Worm (Caenorhabditis elegans) whole organism, young adult: ENCODE results near the gene pes-10.

Experiments used
- B0035.1 ChIP-seq: sonication (generic microtip); optimal IDR thresholded peaks from 2 replicates; lab custom pipeline; 2016; ENCODE audit warnings: missing genetic modification characterization, mild to moderate bottlenecking, missing compliant biosample characterization, missing genotype, missing genetic modification reagents
- F23B12.7 ChIP-seq: sonication (generic microtip); optimal IDR thresholded peaks from 2 replicates; lab custom pipeline; 2017; ENCODE audit warnings: missing genetic modification characterization, mild to moderate bottlenecking, missing compliant biosample characterization, antibody characterized with exemption, moderate library complexity; ENCODE audit not compliant: insufficient read depth
- F49E8.2 ChIP-seq: sonication (generic microtip); optimal IDR thresholded peaks from 3 replicates; lab custom pipeline; 2017; ENCODE audit warnings: missing genetic modification characterization, mild to moderate bottlenecking, missing compliant biosample characterization, antibody characterized with exemption, moderate library complexity; ENCODE audit not compliant: insufficient read depth
- F52B5.7 ChIP-seq: sonication (generic microtip); optimal IDR thresholded peaks from 2 replicates; lab custom pipeline; 2016; ENCODE audit warnings: mild to moderate bottlenecking, missing genetic modification characterization, missing compliant biosample characterization
- F57A8.1 ChIP-seq: fragments of 200-800 bp; sonication (Bioruptor generic); optimal IDR thresholded peaks from 2 replicates; lab custom pipeline; 2018; ENCODE audit warnings: mild to moderate bottlenecking, missing genetic modification characterization, moderate library complexity, missing compliant biosample characterization
- F57C9.4 ChIP-seq: sonication (generic microtip); optimal IDR thresholded peaks from 2 replicates; lab custom pipeline; 2017; ENCODE audit warnings: mild to moderate bottlenecking, missing genetic modification characterization, missing compliant biosample characterization
- K12H6.12 ChIP-seq: fragments of 200-800 bp; sonication (Bioruptor generic); optimal IDR thresholded peaks from 2 replicates; lab custom pipeline; 2018; ENCODE audit warnings: mild to moderate bottlenecking, missing genetic modification characterization, missing compliant biosample characterization
- Y56A3A.18 ChIP-seq: fragments of 200-800 bp; sonication (Bioruptor generic); IDR thresholded peaks from 2 replicates; pipeline ENCODE4 v1.3.6; 2022; ENCODE audit warnings: missing genetic modification reagents, missing genetic modification characterization, missing compliant biosample characterization
- Y67H2A.10 ChIP-seq: fragments of 200-800 bp; sonication (Bioruptor generic); conservative IDR thresholded peaks from 2 replicates; pipeline ENCODE4 v1.3.6; 2022; ENCODE audit warnings: missing genetic modification reagents, missing genetic modification characterization, missing compliant biosample characterization
- Y79H2A.3 ChIP-seq: fragments of 200-800 bp; sonication (Bioruptor generic); conservative IDR thresholded peaks from 2 replicates; pipeline ENCODE4 v1.3.6; 2022; ENCODE audit warnings: missing genetic modification reagents, missing genetic modification characterization, missing compliant biosample characterization
- Y95B8A.8 ChIP-seq: fragments of 200-800 bp; sonication (Bioruptor generic); IDR thresholded peaks from 2 replicates; pipeline ENCODE4 v1.3.6; 2022; ENCODE audit warnings: missing genetic modification reagents, missing genetic modification characterization, missing compliant biosample characterization
- akir-1 ChIP-seq: fragments of 200-800 bp; sonication (Bioruptor generic); optimal IDR thresholded peaks from 2 replicates; lab custom pipeline; 2018; ENCODE audit warnings: mild to moderate bottlenecking, missing genetic modification characterization, moderate library complexity, missing compliant biosample characterization
- aptf-2 ChIP-seq: fragments of 200-800 bp; sonication (Bioruptor generic); conservative IDR thresholded peaks from 2 replicates; pipeline ENCODE4 v1.3.6; 2022; ENCODE audit warnings: missing genetic modification reagents, missing genetic modification characterization, missing compliant biosample characterization
- attf-3 ChIP-seq: fragments of 200-800 bp; sonication (Bioruptor generic); conservative IDR thresholded peaks from 2 replicates; pipeline ENCODE4 v1.3.6; 2022; ENCODE audit warnings: missing genetic modification reagents, missing genetic modification characterization, missing compliant biosample characterization
- attf-5 ChIP-seq: fragments of 200-800 bp; sonication (Bioruptor generic); optimal IDR thresholded peaks from 2 replicates; lab custom pipeline; 2018; ENCODE audit warnings: mild to moderate bottlenecking, missing genetic modification characterization, missing compliant biosample characterization
- bed-2 ChIP-seq: fragments of 200-800 bp; sonication (Bioruptor generic); IDR thresholded peaks from 2 replicates; pipeline ENCODE4 v1.3.6; 2022; ENCODE audit warnings: missing genetic modification reagents, missing genetic modification characterization, missing compliant biosample characterization
- ccch-3 ChIP-seq: fragments of 200-800 bp; sonication (Bioruptor generic); optimal IDR thresholded peaks from 2 replicates; lab custom pipeline; 2018; ENCODE audit warnings: mild to moderate bottlenecking, missing genetic modification characterization, missing compliant biosample characterization
- cebp-1 ChIP-seq, 2 experiments: fragments of 200-800 bp in 1 of 2; sonication (Bioruptor generic) in 1 of 2; sonication (generic microtip) in 1 of 2; IDR thresholded peaks in 1 of 2; optimal IDR thresholded peaks in 1 of 2; 2 replicates each; pipeline versions ENCODE4 v1.3.6 to Lab custom; 2017 to 2022; ENCODE audit warnings: missing compliant biosample characterization in 2 of 2, missing genetic modification characterization in 2 of 2, mild to moderate bottlenecking in 1 of 2, missing genetic modification reagents in 1 of 2, moderate library complexity in 1 of 2
- ceh-27 ChIP-seq: fragments of 200-800 bp; sonication (Bioruptor generic); optimal IDR thresholded peaks from 2 replicates; lab custom pipeline; 2018; ENCODE audit warnings: mild to moderate bottlenecking, missing genetic modification characterization, moderate library complexity, missing compliant biosample characterization
- ceh-58 ChIP-seq: fragments of 200-800 bp; sonication (Bioruptor generic); IDR thresholded peaks from 2 replicates; pipeline ENCODE4 v1.3.6; 2022; ENCODE audit warnings: missing genetic modification characterization, missing compliant biosample characterization
- ceh-91 ChIP-seq: fragments of 200-800 bp; sonication (Bioruptor generic); IDR thresholded peaks from 2 replicates; pipeline ENCODE4 v1.3.6; 2022; ENCODE audit warnings: missing genetic modification reagents, missing genetic modification characterization, missing compliant biosample characterization
- dpl-1 ChIP-seq: fragments of 150-350 bp; optimal IDR thresholded peaks from 2 replicates; lab custom pipeline; 2014; ENCODE audit warnings: missing biosample characterization, missing genetic modification reagents, missing genetic modification characterization
- ekl-4 ChIP-seq: fragments of 200-800 bp; sonication (Bioruptor generic); IDR thresholded peaks from 2 replicates; pipeline ENCODE4 v1.3.6; 2022; ENCODE audit warnings: missing genetic modification reagents, missing genetic modification characterization, missing compliant biosample characterization
- gei-17 ChIP-seq: fragments of 200-800 bp; sonication (Bioruptor generic); optimal IDR thresholded peaks from 2 replicates; lab custom pipeline; 2018; ENCODE audit warnings: mild to moderate bottlenecking, missing genetic modification characterization, missing compliant biosample characterization
- hlh-12 ChIP-seq: sonication (generic microtip); optimal IDR thresholded peaks from 2 replicates; lab custom pipeline; 2016; ENCODE audit warnings: missing genetic modification characterization, missing compliant biosample characterization
- hlh-26 ChIP-seq: fragments of 200-800 bp; sonication (Bioruptor generic); conservative IDR thresholded peaks from 2 replicates; pipeline ENCODE4 v1.3.6; 2022; ENCODE audit warnings: missing genetic modification reagents, missing genetic modification characterization, missing compliant biosample characterization
- hmg-20 ChIP-seq: fragments of 200-800 bp; sonication (Bioruptor generic); IDR thresholded peaks from 2 replicates; pipeline ENCODE4 v1.3.6; 2022; ENCODE audit warnings: missing genetic modification reagents, missing genetic modification characterization, missing compliant biosample characterization
- lag-1 ChIP-seq: fragments of 200-800 bp; sonication (Bioruptor generic); IDR thresholded peaks from 2 replicates; pipeline ENCODE4 v1.3.6; 2022; ENCODE audit warnings: missing genetic modification reagents, missing genetic modification characterization, missing compliant biosample characterization
- lin-26 ChIP-seq: fragments of 200-800 bp; sonication (Bioruptor generic); IDR thresholded peaks from 2 replicates; pipeline ENCODE4 v1.3.6; 2022; ENCODE audit warnings: missing genetic modification reagents, missing genetic modification characterization, missing compliant biosample characterization
- lin-54 ChIP-seq: fragments of 200-800 bp; sonication (Bioruptor generic); optimal IDR thresholded peaks from 2 replicates; lab custom pipeline; 2018; ENCODE audit warnings: mild to moderate bottlenecking, missing genetic modification characterization, missing compliant biosample characterization
- nfyb-1 ChIP-seq: fragments of 200-800 bp; sonication (Bioruptor generic); IDR thresholded peaks from 2 replicates; pipeline ENCODE4 v1.3.6; 2022; ENCODE audit warnings: missing genetic modification reagents, missing genetic modification characterization, missing compliant biosample characterization
- pbrm-1 ChIP-seq: fragments of 200-800 bp; sonication (Bioruptor generic); IDR thresholded peaks from 2 replicates; pipeline ENCODE4 v1.3.6; 2022; ENCODE audit warnings: missing genetic modification reagents, missing genetic modification characterization, missing compliant biosample characterization
- rcor-1 ChIP-seq: fragments of 200-800 bp; sonication (Bioruptor generic); IDR thresholded peaks from 2 replicates; pipeline ENCODE4 v1.3.6; 2022; ENCODE audit warnings: missing genetic modification reagents, missing genetic modification characterization, missing compliant biosample characterization
- rec-8 ChIP-seq, 2 experiments: sonication (generic microtip); optimal IDR thresholded peaks; 2 replicates each; lab custom pipeline; 2016; ENCODE audit warnings: mild to moderate bottlenecking in 2 of 2, missing genetic modification characterization in 2 of 2, missing genetic modification reagents in 2 of 2, missing genotype in 2 of 2, missing biosample characterization in 1 of 2, missing compliant biosample characterization in 1 of 2, moderate library complexity in 1 of 2
- snpc-3.4 ChIP-seq: sonication (generic microtip); optimal IDR thresholded peaks from 2 replicates; lab custom pipeline; 2017; ENCODE audit warnings: missing genetic modification characterization, mild to moderate bottlenecking, missing compliant biosample characterization, antibody characterized with exemption, moderate library complexity, missing genotype, missing genetic modification reagents
- snpc-4 ChIP-seq, 5 experiments: fragments of 150-350 bp in 1 of 5; sonication (generic microtip) in 4 of 5; optimal IDR thresholded peaks; 2 replicates each; lab custom pipeline; 2014 to 2018; ENCODE audit warnings: missing genetic modification characterization in 5 of 5, missing biosample characterization in 3 of 5, antibody characterized with exemption in 2 of 5, mild to moderate bottlenecking in 2 of 5, missing compliant biosample characterization in 2 of 5, missing genotype in 2 of 5, moderate library complexity in 2 of 5, missing genetic modification reagents in 1 of 5
- somi-1 ChIP-seq: fragments of 200-800 bp; sonication (Bioruptor generic); optimal IDR thresholded peaks from 2 replicates; lab custom pipeline; 2018; ENCODE audit warnings: mild to moderate bottlenecking, missing genetic modification characterization, missing compliant biosample characterization
- sptf-2 ChIP-seq: fragments of 200-800 bp; sonication (Bioruptor generic); optimal IDR thresholded peaks from 2 replicates; lab custom pipeline; 2018; ENCODE audit warnings: mild to moderate bottlenecking, missing genetic modification characterization, missing compliant biosample characterization
- tlf-1 ChIP-seq: fragments of 200-800 bp; sonication (Bioruptor generic); optimal IDR thresholded peaks from 2 replicates; lab custom pipeline; 2018; ENCODE audit warnings: mild to moderate bottlenecking, missing genetic modification characterization, missing compliant biosample characterization
- unc-130 ChIP-seq: sonication (generic microtip); optimal IDR thresholded peaks from 2 replicates; lab custom pipeline; 2016; ENCODE audit warnings: missing genetic modification reagents, missing genetic modification characterization, missing compliant biosample characterization
- xnd-1 ChIP-seq: sonication (generic microtip); optimal IDR thresholded peaks from 2 replicates; lab custom pipeline; 2016; ENCODE audit warnings: missing genotype, missing genetic modification reagents, missing genetic modification characterization, missing compliant biosample characterization
- zim-3 ChIP-seq: sonication (generic microtip); optimal IDR thresholded peaks from 2 replicates; lab custom pipeline; 2017; ENCODE audit warnings: mild to moderate bottlenecking, missing genetic modification characterization, moderate library complexity, missing compliant biosample characterization
- ztf-28 ChIP-seq: fragments of 200-800 bp; sonication (Bioruptor generic); IDR thresholded peaks from 2 replicates; pipeline ENCODE4 v1.3.6; 2022; ENCODE audit warnings: missing genetic modification reagents, missing genetic modification characterization, missing compliant biosample characterization

The pes-10 gene

DNA sequence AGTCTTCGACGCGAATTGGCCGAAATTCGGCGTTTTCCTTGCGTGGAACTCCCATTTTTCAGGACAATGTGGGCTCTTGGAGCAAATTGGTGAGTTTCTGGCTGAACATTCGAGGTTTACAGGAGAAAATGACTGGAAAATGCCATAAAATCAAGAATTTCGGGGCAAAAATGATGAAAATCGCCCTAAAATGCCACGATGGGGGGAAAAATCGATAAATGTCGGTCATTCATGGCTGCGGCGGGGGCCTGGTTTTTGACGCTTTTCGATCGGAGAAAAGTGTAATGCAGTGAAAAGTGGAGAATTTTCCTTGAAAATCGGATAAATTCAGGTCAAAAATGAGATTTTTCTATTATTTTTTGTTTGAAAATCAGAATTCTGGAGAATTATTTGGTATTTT, 42.5 kb downstream of the pes-10 start, which contains the start of the genes Y46G5A.18 and Y46G5A.47:
Gene Y46G5A.18, minus strand, starts transcription at position 101 of the 400 bp plus-strand sequence.
Gene Y46G5A.47, minus strand, starts transcription at position 146 of the 400 bp plus-strand sequence.
- TF ChIP-seq ztf-28 (no peak), K12H6.12 (no peak)

DNA sequence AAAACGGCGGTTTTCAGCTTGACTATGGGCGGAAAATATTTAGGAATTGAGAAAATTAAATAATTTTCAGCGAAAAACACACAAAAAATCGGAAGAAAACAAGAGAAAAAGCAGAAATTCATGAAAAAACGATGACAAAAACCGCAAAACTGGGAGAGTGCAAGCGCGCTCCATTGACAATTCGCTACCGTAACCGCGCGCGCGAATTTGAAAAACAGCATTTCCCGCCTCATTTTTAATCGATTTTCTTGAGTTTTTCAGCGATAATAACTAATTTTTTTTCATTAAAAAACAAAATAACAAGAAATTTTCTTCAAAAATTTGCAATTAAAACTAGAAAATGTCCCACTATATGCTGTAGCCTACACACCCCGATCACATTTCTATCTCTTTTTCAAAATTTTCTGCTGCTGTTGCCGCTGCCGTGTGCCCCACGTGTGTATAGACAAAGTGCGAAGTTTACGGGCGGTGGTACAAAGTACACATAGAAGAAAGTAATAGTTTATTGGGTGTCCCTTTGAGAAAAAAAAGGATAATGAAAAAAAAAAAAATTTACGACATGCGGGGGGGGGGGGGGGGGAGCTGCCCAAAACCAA, 47.6 kb downstream of the pes-10 start:
- TF ChIP-seq F52B5.7 (tag; lab: Kevin White, UChicago): no peak
- 0 out of 2 replicates have a peak, but pooled peaks have one; percentile 4 for TF ChIP-seq Y95B8A.8
- TF ChIP-seq xnd-1 (tag; lab: Kevin White, UChicago): peak; percentile 90
- no peak for TF ChIP-seq F57A8.1 (GFP tag; lab: Kevin White, UChicago)
- TF ChIP-seq hmg-20 (GFP tag; lab: Robert Waterston, UW): no peak
- TF ChIP-seq snpc-3.4 (tag; lab: Kevin White, UChicago): peak; percentile 75
- peak; percentile 98 for TF ChIP-seq lin-54 (GFP tag; lab: Kevin White, UChicago)
- no peak for TF ChIP-seq gei-17
- TF ChIP-seq sptf-2 (GFP tag; lab: Kevin White, UChicago): no peak
- peak; percentile 49 for TF ChIP-seq F49E8.2 (tag; lab: Kevin White, UChicago)
- TF ChIP-seq ceh-58: no peak
- TF ChIP-seq F57C9.4 (tag; lab: Kevin White, UChicago): no peak
- no peak for TF ChIP-seq bed-2
- no peak for TF ChIP-seq Y67H2A.10 (GFP tag; lab: Robert Waterston, UW)
- no peak for TF ChIP-seq Y56A3A.18 (GFP tag; lab: Robert Waterston, UW)
- TF ChIP-seq akir-1 (GFP tag; lab: Kevin White, UChicago): no peak
- TF ChIP-seq dpl-1 (GFP tag; lab: Kevin White, UChicago): peak; percentile 92
- TF ChIP-seq ccch-3 (GFP tag; lab: Kevin White, UChicago): no peak
- TF ChIP-seq unc-130 (GFP tag; lab: Kevin White, UChicago): peak; percentile 38
- peak; percentile 38 for TF ChIP-seq tlf-1
- TF ChIP-seq hlh-12 (tag; lab: Kevin White, UChicago): no peak
- peak; percentile 89 for TF ChIP-seq ceh-91 (GFP tag; lab: Robert Waterston, UW)
- TF ChIP-seq rec-8 (tag; optimal IDR thresholded peaks at IDR 0.05; lab: Kevin White, UChicago): no peak
- peak; percentile 14 for TF ChIP-seq attf-5
- peak; percentile 77 for TF ChIP-seq ekl-4 (GFP tag; lab: Robert Waterston, UW)
- peak; percentile 62; the same call in 1 of the 2 replicates for TF ChIP-seq nfyb-1 (GFP tag; lab: Robert Waterston, UW)
- TF ChIP-seq lag-1: no peak
- no peak for TF ChIP-seq aptf-2 (GFP tag; lab: Robert Waterston, UW)
- TF ChIP-seq attf-3 (GFP tag; lab: Robert Waterston, UW): 0 out of 2 replicates have a peak, but pooled peaks have one; percentile 57
- no peak for TF ChIP-seq cebp-1 (GFP tag; IDR thresholded peaks at IDR 0.05; lab: Robert Waterston, UW)
- peak; percentile 36 for TF ChIP-seq cebp-1 (tag; optimal IDR thresholded peaks at IDR 0.05; lab: Kevin White, UChicago)
- no peak for TF ChIP-seq hlh-26 (GFP tag; lab: Robert Waterston, UW)
- peak; percentile 44 for TF ChIP-seq pbrm-1
- no peak for TF ChIP-seq lin-26 (GFP tag; lab: Robert Waterston, UW)
- TF ChIP-seq ceh-27 (GFP tag; lab: Kevin White, UChicago): no peak
- TF ChIP-seq F23B12.7 (tag; lab: Kevin White, UChicago): no peak
- peak; percentile 81 for TF ChIP-seq rcor-1 (GFP tag; lab: Robert Waterston, UW)
- TF ChIP-seq zim-3 (tag; lab: Kevin White, UChicago): no peak
- TF ChIP-seq snpc-4 (GFP tag; optimal IDR thresholded peaks at IDR 0.05; lab: Kevin White, UChicago): no peak
- peak in 2 of 4 experiments; percentile 32 to 47 for TF ChIP-seq snpc-4 (tag; optimal IDR thresholded peaks at IDR 0.05; lab: Kevin White, UChicago)
- TF ChIP-seq B0035.1 (tag; lab: Kevin White, UChicago): no peak
- TF ChIP-seq Y79H2A.3 (GFP tag; lab: Robert Waterston, UW): no peak
- no peak for TF ChIP-seq somi-1 (GFP tag; lab: Kevin White, UChicago)
